Fruit fly (Drosophila melanogaster) whole organism, pupa: ENCODE results near the gene CG14079.

Experiments
- CG8159 ChIP-seq: fragments of 200-800 bp; sonication (Bioruptor generic); optimal IDR thresholded peaks from 3 replicates; lab custom pipeline; 2018; ENCODE audit warnings: missing biosample characterization, mild to moderate bottlenecking, missing genetic modification characterization, moderate library complexity
- CG8301 ChIP-seq: fragments of 200-800 bp; sonication (Bioruptor generic); optimal IDR thresholded peaks from 2 replicates; lab custom pipeline; 2018; ENCODE audit warnings: missing biosample characterization, mild to moderate bottlenecking, missing genetic modification characterization

DNA sequence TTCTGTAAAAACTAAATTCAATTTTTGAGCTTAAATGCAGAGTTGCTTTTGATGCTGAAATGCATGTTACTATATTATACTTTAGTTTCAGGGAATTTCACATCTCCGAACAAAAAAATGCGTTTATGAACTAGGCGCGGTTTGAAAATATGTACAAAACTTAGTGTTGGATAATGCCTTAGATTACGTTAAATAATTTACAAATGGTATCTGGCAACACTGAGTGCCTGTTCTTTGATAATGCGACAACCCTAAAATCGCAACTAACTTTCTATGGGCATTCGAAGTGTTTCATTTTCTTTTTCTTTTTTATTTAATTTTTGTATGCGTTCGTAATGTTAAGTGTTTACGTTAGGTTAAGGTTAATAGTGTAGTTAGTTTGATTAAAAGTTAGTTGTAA lies 44.8 kb downstream of the CG14079 start:
- no peak for TF ChIP-seq CG8301 (tag; lab: Kevin White, UChicago)
- TF ChIP-seq CG8159 (tag; lab: Kevin White, UChicago), result no peak
